Worm (Caenorhabditis elegans) whole organism, L1 larva: Measurements from ENCODE around the gene F09E5.12.

Experiments used
- C04F5.9 ChIP-seq: sonication (generic microtip); optimal IDR thresholded peaks from 2 replicates; lab custom pipeline; 2016; ENCODE audit warnings: missing genetic modification characterization, missing compliant biosample characterization
- alr-1 ChIP-seq: fragments of 200-800 bp; sonication (Bioruptor generic); optimal IDR thresholded peaks from 2 replicates; lab custom pipeline; 2018; ENCODE audit warnings: borderline replicate concordance, mild to moderate bottlenecking, missing genetic modification characterization, missing compliant biosample characterization
- aly-2 ChIP-seq: fragments of 150-350 bp; optimal IDR thresholded peaks from 2 replicates; lab custom pipeline; 2014; ENCODE audit warnings: missing biosample characterization, missing genetic modification characterization
- ama-1 ChIP-seq: fragments of 150-350 bp; optimal IDR thresholded peaks from 2 replicates; lab custom pipeline; 2014
- blmp-1 ChIP-seq: fragments of 150-350 bp; optimal IDR thresholded peaks from 2 replicates; lab custom pipeline; 2014; ENCODE audit warnings: missing biosample characterization, missing genetic modification characterization
- ceh-88 ChIP-seq: fragments of 200-800 bp; sonication (Bioruptor generic); IDR thresholded peaks from 2 replicates; pipeline ENCODE4 v1.3.6; 2022; ENCODE audit warnings: missing genetic modification characterization, missing compliant biosample characterization
- dpl-1 ChIP-seq, 3 experiments: fragments of 150-350 bp in 2 of 3; sonication (generic microtip) in 1 of 3; optimal IDR thresholded peaks; 2 replicates each; lab custom pipeline; 2014 to 2017; ENCODE audit warnings: missing biosample characterization in 3 of 3, missing genetic modification characterization in 3 of 3, missing genetic modification reagents in 3 of 3
- dsc-1 ChIP-seq: sonication (generic microtip); optimal IDR thresholded peaks from 2 replicates; lab custom pipeline; 2016; ENCODE audit warnings: mild to moderate bottlenecking, missing genetic modification characterization, missing compliant biosample characterization
- efl-1 ChIP-seq, 4 experiments: fragments of 150-350 bp; optimal IDR thresholded peaks in 3 of 4; peaks in 1 of 4; 1 replicate in 1 of 4; 2 replicates in 3 of 4; lab custom pipeline; 2014; ENCODE audit warnings: missing biosample characterization in 2 of 4, missing genetic modification characterization in 2 of 4, missing genetic modification reagents in 2 of 4
- elt-2 ChIP-seq: sonication (generic microtip); optimal IDR thresholded peaks from 2 replicates; lab custom pipeline; 2016; ENCODE audit warnings: missing genetic modification characterization, mild to moderate bottlenecking, inconsistent platforms, missing compliant biosample characterization, missing genetic modification reagents
- ets-5 ChIP-seq: fragments of 200-800 bp; sonication (Bioruptor generic); IDR thresholded peaks from 2 replicates; pipeline ENCODE4 v1.3.6; 2022; ENCODE audit warnings: missing genetic modification characterization, missing compliant biosample characterization
- fkh-8 ChIP-seq: sonication (generic microtip); optimal IDR thresholded peaks from 2 replicates; lab custom pipeline; 2016; ENCODE audit warnings: mild to moderate bottlenecking, missing genetic modification characterization, missing compliant biosample characterization
- fos-1 ChIP-seq: fragments of 150-350 bp; optimal IDR thresholded peaks from 2 replicates; lab custom pipeline; 2014; ENCODE audit warnings: missing biosample characterization, missing genetic modification characterization
- grh-1 ChIP-seq: fragments of 200-800 bp; sonication (Bioruptor generic); IDR thresholded peaks from 2 replicates; pipeline ENCODE4 v1.3.6; 2022; ENCODE audit warnings: missing genetic modification reagents, missing genetic modification characterization, missing compliant biosample characterization
- lin-14 ChIP-seq: fragments of 200-800 bp; sonication (Bioruptor generic); optimal IDR thresholded peaks from 2 replicates; lab custom pipeline; 2018; ENCODE audit warnings: mild to moderate bottlenecking, missing genetic modification characterization, moderate library complexity, missing compliant biosample characterization
- lin-15B ChIP-seq: fragments of 150-350 bp; sonication (generic microtip); optimal IDR thresholded peaks from 3 replicates; lab custom pipeline; 2014; ENCODE audit warnings: missing biosample characterization, missing genetic modification characterization
- lin-35 ChIP-seq, 2 experiments: fragments of 150-350 bp; optimal IDR thresholded peaks; 2 replicates each; lab custom pipeline; 2014; ENCODE audit warnings: missing biosample characterization in 2 of 2, missing genetic modification characterization in 2 of 2, missing genetic modification reagents in 2 of 2
- lir-3 ChIP-seq: sonication (generic microtip); optimal IDR thresholded peaks from 2 replicates; lab custom pipeline; 2016; ENCODE audit warnings: mild to moderate bottlenecking, missing genetic modification characterization, moderate library complexity, missing compliant biosample characterization; ENCODE audit not compliant: poor library complexity
- lsy-2 ChIP-seq, 2 experiments: fragments of 150-350 bp; optimal IDR thresholded peaks; 2 replicates each; lab custom pipeline; 2014; ENCODE audit warnings: missing biosample characterization in 2 of 2, missing genetic modification characterization in 2 of 2
- nhr-11 ChIP-seq: fragments of 150-350 bp; optimal IDR thresholded peaks from 2 replicates; lab custom pipeline; 2014; ENCODE audit warnings: missing biosample characterization, missing genetic modification characterization
- nhr-19 ChIP-seq: fragments of 200-800 bp; sonication (Bioruptor generic); conservative IDR thresholded peaks from 2 replicates; pipeline ENCODE4 v1.3.6; 2022; ENCODE audit warnings: missing genetic modification characterization, missing compliant biosample characterization
- nhr-20 ChIP-seq: sonication (generic microtip); optimal IDR thresholded peaks from 2 replicates; lab custom pipeline; 2016; ENCODE audit warnings: mild to moderate bottlenecking, missing genetic modification characterization, missing compliant biosample characterization
- nhr-237 ChIP-seq: fragments of 150-350 bp; optimal IDR thresholded peaks from 2 replicates; lab custom pipeline; 2014; ENCODE audit warnings: missing biosample characterization, missing genetic modification characterization
- nhr-47 ChIP-seq: sonication (generic microtip); optimal IDR thresholded peaks from 2 replicates; lab custom pipeline; 2016; ENCODE audit warnings: mild to moderate bottlenecking, missing genetic modification characterization, moderate library complexity, missing compliant biosample characterization
- nhr-71 ChIP-seq: sonication (generic microtip); optimal IDR thresholded peaks from 2 replicates; lab custom pipeline; 2016; ENCODE audit warnings: mild to moderate bottlenecking, missing genetic modification characterization, moderate library complexity, missing compliant biosample characterization
- nhr-90 ChIP-seq: sonication (generic microtip); optimal IDR thresholded peaks from 2 replicates; lab custom pipeline; 2016; ENCODE audit warnings: mild to moderate bottlenecking, missing genetic modification characterization, missing compliant biosample characterization; ENCODE audit not compliant: poor library complexity
- pag-3 ChIP-seq: sonication (generic microtip); optimal IDR thresholded peaks from 2 replicates; lab custom pipeline; 2017; ENCODE audit warnings: missing genetic modification characterization, mild to moderate bottlenecking, missing compliant biosample characterization, antibody characterized with exemption, borderline replicate concordance; ENCODE audit not compliant: insufficient read depth
- rnt-1 ChIP-seq: sonication (generic microtip); optimal IDR thresholded peaks from 2 replicates; lab custom pipeline; 2016; ENCODE audit warnings: mild to moderate bottlenecking, missing genetic modification characterization, moderate library complexity, missing compliant biosample characterization
- skn-1 ChIP-seq: fragments of 150-350 bp; optimal IDR thresholded peaks from 2 replicates; lab custom pipeline; 2014; ENCODE audit warnings: missing biosample characterization, missing genetic modification characterization
- snpc-4 ChIP-seq: fragments of 150-350 bp; optimal IDR thresholded peaks from 2 replicates; lab custom pipeline; 2014; ENCODE audit warnings: missing biosample characterization, missing genetic modification characterization
- unc-30 ChIP-seq: sonication (generic microtip); optimal IDR thresholded peaks from 2 replicates; lab custom pipeline; 2017; ENCODE audit warnings: missing biosample characterization, missing genetic modification characterization
- unc-86 ChIP-seq: sonication (generic microtip); optimal IDR thresholded peaks from 2 replicates; lab custom pipeline; 2016; ENCODE audit warnings: missing genetic modification characterization, missing compliant biosample characterization
- unc-98 ChIP-seq: fragments of 200-800 bp; sonication (Bioruptor generic); IDR thresholded peaks from 2 replicates; pipeline ENCODE4 v1.3.6; 2022; ENCODE audit warnings: missing genetic modification characterization, missing compliant biosample characterization
- vab-15 ChIP-seq: sonication (generic microtip); optimal IDR thresholded peaks from 2 replicates; lab custom pipeline; 2017; ENCODE audit warnings: missing genotype, mild to moderate bottlenecking, missing genetic modification characterization, missing compliant biosample characterization

F09E5.12 gene

DNA sequence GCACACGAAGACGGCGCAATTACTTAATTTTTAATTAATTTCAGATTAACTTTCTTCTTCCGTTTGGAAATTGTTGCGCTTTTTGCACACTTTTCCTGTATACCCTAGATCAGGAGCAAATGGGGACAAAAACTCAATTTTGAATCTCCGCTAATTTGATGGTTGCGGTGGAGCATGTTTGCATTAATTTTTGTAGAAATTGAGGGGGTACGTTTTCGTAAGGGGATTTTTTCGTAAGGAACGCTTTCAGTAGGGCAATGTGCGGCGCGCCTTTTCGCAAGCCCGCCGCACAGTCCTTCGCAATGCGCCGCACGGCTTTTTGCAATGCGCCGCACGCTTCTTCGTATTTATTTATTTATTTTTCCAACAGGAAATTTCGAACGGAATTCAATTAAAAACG lies 24.2 kb downstream of the F09E5.12 start (continued):
- TF ChIP-seq snpc-4 (tag; lab: Kevin White, UChicago), result peak; percentile 57
- TF ChIP-seq dpl-1 (GFP tag; optimal IDR thresholded peaks at IDR 0.05; lab: Kevin White, UChicago), result peak; percentile 87 to 91 (median 90)
- TF ChIP-seq lin-35 (GFP tag; optimal IDR thresholded peaks at IDR 0.05; lab: Kevin White, UChicago), result peak; percentile 89 to 98
- TF ChIP-seq lin-15B (tag; lab: Kevin White, UChicago), result peak; percentile 55
- TF ChIP-seq nhr-19 (GFP tag; lab: Robert Waterston, UW), result peak; percentile 97
- peak; percentile 59 for TF ChIP-seq blmp-1 (tag; lab: Kevin White, UChicago)
- TF ChIP-seq rnt-1 (tag; lab: Kevin White, UChicago), result peak; percentile 86
- TF ChIP-seq nhr-71 (tag; lab: Kevin White, UChicago), result peak; percentile 84
- TF ChIP-seq skn-1 (tag; lab: Kevin White, UChicago), result peak; percentile 47
- TF ChIP-seq lir-3 (tag; lab: Kevin White, UChicago), result peak; percentile 52
- peak; percentile 73 for TF ChIP-seq nhr-20
- TF ChIP-seq elt-2 (tag; lab: Kevin White, UChicago), result peak; percentile 12
- TF ChIP-seq unc-86 (tag; lab: Kevin White, UChicago), result peak; percentile 47
- peak; percentile 81 for TF ChIP-seq nhr-90 (tag; lab: Kevin White, UChicago)
- peak; percentile 76 for TF ChIP-seq vab-15
- peak; percentile 64 to 88 for TF ChIP-seq lsy-2 (tag; optimal IDR thresholded peaks at IDR 0.05; lab: Kevin White, UChicago)

- TF ChIP-seq blmp-1 (tag; lab: Kevin White, UChicago) (no peak), unc-30 (tag; lab: Kevin White, UChicago) (no peak)
Measured at ce11 chrII:5344775-5345174, 25.8 kb downstream of the F09E5.12 start, which contains the start of gene F09E5.14. Gene F09E5.14 (minus strand): TSS chrII:5344875.

- TF ChIP-seq lin-35 (GFP tag; optimal IDR thresholded peaks at IDR 0.05; lab: Kevin White, UChicago), result peak in 1 of 2 experiments; percentile 13
- TF ChIP-seq fkh-8 (tag; lab: Kevin White, UChicago), result no peak
- peak; percentile 5 for TF ChIP-seq nhr-71 (tag; lab: Kevin White, UChicago)
- TF ChIP-seq lin-14 (GFP tag; lab: Kevin White, UChicago), result peak; percentile 4
- peak; percentile 5 for TF ChIP-seq rnt-1 (tag; lab: Kevin White, UChicago)
- TF ChIP-seq, all 84 proteins: peak for 4
Measured at ce11 chrII:5342412-5342811, 28.1 kb downstream of the F09E5.12 start.

- TF ChIP-seq efl-1 (optimal IDR thresholded peaks at IDR 0.05; lab: Kevin White, UChicago) (no peak), efl-1 (GFP tag; optimal IDR thresholded peaks at IDR 0.05 in 1 of 2; lab: Kevin White, UChicago) (peak in 1 of 2 experiments; percentile 67), C04F5.9 (tag; lab: Kevin White, UChicago) (no peak), nhr-71 (tag; lab: Kevin White, UChicago) (peak; percentile 32), dsc-1 (tag; lab: Kevin White, UChicago) (peak; percentile 95), nhr-47 (tag; lab: Kevin White, UChicago) (peak; percentile 40), fkh-8 (tag; lab: Kevin White, UChicago) (peak; percentile 43), ets-5 (GFP tag; lab: Robert Waterston, UW) (no peak)
Measured at ce11 chrII:5341573-5341972, 29.0 kb downstream of the F09E5.12 start.

DNA sequence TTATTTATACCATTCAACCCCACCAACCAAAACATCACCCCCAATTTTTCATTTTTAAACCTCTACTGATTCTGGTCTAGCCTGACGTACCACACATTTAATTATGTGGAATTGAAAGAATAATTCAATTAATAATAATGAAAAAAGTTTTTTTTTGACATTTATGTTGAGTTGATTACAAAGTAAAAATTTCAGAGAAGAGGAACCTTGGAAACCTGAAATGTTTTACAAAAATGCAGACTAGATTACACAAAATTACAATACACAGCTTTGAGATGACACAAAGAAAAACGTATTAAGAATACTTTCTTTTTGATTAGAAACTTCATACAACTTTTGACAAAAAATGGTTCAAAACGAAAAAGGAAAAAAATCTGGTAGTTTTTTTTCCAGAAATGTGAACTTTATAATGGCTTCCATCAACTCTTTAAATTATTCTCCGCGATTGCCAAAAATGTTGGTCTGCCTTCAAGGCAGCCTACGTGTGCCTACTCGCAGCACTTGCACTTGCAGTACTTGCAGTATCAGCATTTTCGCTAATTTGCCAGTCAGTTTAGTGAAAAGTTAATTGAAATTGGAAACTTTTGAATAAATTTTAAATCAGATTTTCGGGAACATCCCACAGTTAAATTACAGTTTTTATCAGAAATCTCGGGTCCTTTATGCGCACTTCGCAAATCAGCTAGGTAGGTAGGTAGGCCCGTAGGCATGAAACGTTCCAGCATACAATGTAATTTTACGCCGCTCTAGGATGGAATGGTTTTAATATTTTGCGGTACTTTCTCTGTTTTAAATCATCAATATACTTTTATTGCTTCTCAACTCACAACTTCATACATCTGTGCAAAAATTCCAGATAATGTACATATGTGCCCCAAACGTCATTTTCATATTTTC lies 29.6 kb downstream of the F09E5.12 start:
- TF ChIP-seq ama-1 (lab: Kevin White, UChicago), result peak; percentile 44
- no peak for TF ChIP-seq dsc-1 (tag; lab: Kevin White, UChicago)
- peak; percentile 25; the same call in 1 of the 2 replicates for TF ChIP-seq ceh-88 (GFP tag; lab: Robert Waterston, UW)
- TF ChIP-seq aly-2 (tag; lab: Kevin White, UChicago), result peak; percentile 76
- TF ChIP-seq grh-1 (GFP tag; lab: Robert Waterston, UW), result no peak
- peak in 1 of 2 experiments; percentile 36 for TF ChIP-seq lsy-2 (tag; optimal IDR thresholded peaks at IDR 0.05; lab: Kevin White, UChicago)
- TF ChIP-seq unc-98, result no peak
- TF ChIP-seq pag-3 (tag; lab: Kevin White, UChicago), result no peak
- TF ChIP-seq nhr-11 (tag; lab: Kevin White, UChicago), result peak; percentile 15
- peak; percentile 3 for TF ChIP-seq nhr-47 (tag; lab: Kevin White, UChicago)
- peak; percentile 10 for TF ChIP-seq fos-1 (tag; lab: Kevin White, UChicago)
- TF ChIP-seq fkh-8 (tag; lab: Kevin White, UChicago), result peak; percentile 62
- TF ChIP-seq nhr-237 (tag; lab: Kevin White, UChicago), result no peak
- no peak for TF ChIP-seq alr-1 (tag; lab: Kevin White, UChicago)
- TF ChIP-seq, all 84 proteins: peak for 8
